Fruit fly (Drosophila melanogaster) whole organism, prepupa: ENCODE measurements around the gene mRpL10.

ENCODE experiments used
- Blimp-1 ChIP-seq: fragments of 200-800 bp; sonication (Bioruptor generic); optimal IDR thresholded peaks from 3 replicates; lab custom pipeline; 2017; ENCODE audit warnings: missing biosample characterization, missing genetic modification characterization, mild to moderate bottlenecking, moderate library complexity, missing genetic modification reagents
- CG10631 ChIP-seq: fragments of 200-800 bp; sonication (Bioruptor generic); optimal IDR thresholded peaks from 2 replicates; lab custom pipeline; 2016; ENCODE audit warnings: missing biosample characterization, missing genetic modification characterization
- CG11294 ChIP-seq: fragments of 200-800 bp; sonication (Bioruptor generic); IDR thresholded peaks from 2 replicates; pipeline ENCODE4 v1.3.6; 2022; ENCODE audit warnings: missing biosample characterization, missing genetic modification characterization
- CG15336 ChIP-seq: fragments of 200-800 bp; sonication (Bioruptor generic); IDR thresholded peaks from 2 replicates; pipeline ENCODE4 v1.3.6; 2022; ENCODE audit warnings: missing biosample characterization, missing genetic modification characterization
- CG16779 ChIP-seq: fragments of 200-800 bp; sonication (Bioruptor generic); optimal IDR thresholded peaks from 3 replicates; lab custom pipeline; 2017; ENCODE audit warnings: missing biosample characterization, mild to moderate bottlenecking, missing genetic modification characterization
- CG3032 ChIP-seq: fragments of 200-800 bp; optimal IDR thresholded peaks from 2 replicates; lab custom pipeline; 2019; ENCODE audit warnings: missing biosample characterization, mild to moderate bottlenecking, missing genetic modification characterization, moderate library complexity
- CG31627 ChIP-seq: fragments of 200-800 bp; sonication (Bioruptor generic); optimal IDR thresholded peaks from 3 replicates; lab custom pipeline; 2016; ENCODE audit warnings: missing biosample characterization, missing genetic modification characterization
- CG4318 ChIP-seq: fragments of 200-800 bp; sonication (Bioruptor generic); optimal IDR thresholded peaks from 3 replicates; lab custom pipeline; 2017; ENCODE audit warnings: missing biosample characterization, mild to moderate bottlenecking, missing genetic modification characterization
- CG6163 ChIP-seq: fragments of 200-800 bp; sonication (Bioruptor generic); IDR thresholded peaks from 3 replicates; pipeline ENCODE4 v1.3.6; 2022; ENCODE audit warnings: missing biosample characterization, missing genetic modification characterization
- CG6276 ChIP-seq: fragments of 200-800 bp; sonication (Bioruptor generic); optimal IDR thresholded peaks from 2 replicates; lab custom pipeline; 2017; ENCODE audit warnings: missing biosample characterization, mild to moderate bottlenecking, missing genetic modification characterization
- CG6808 ChIP-seq: fragments of 200-800 bp; sonication (Bioruptor generic); optimal IDR thresholded peaks from 3 replicates; lab custom pipeline; 2017; ENCODE audit warnings: missing biosample characterization, missing genetic modification characterization, mild to moderate bottlenecking, moderate library complexity, missing genetic modification reagents
- CG6854 ChIP-seq: fragments of 200-800 bp; sonication (Bioruptor generic); optimal IDR thresholded peaks from 2 replicates; lab custom pipeline; 2017; ENCODE audit warnings: missing biosample characterization, mild to moderate bottlenecking, missing genetic modification characterization
- CG8119 ChIP-seq: fragments of 200-800 bp; sonication (Bioruptor generic); IDR thresholded peaks from 3 replicates; pipeline ENCODE4 v1.3.6; 2022; ENCODE audit warnings: missing biosample characterization, missing genetic modification characterization
- CG9139 ChIP-seq: fragments of 200-800 bp; sonication (Bioruptor generic); optimal IDR thresholded peaks from 3 replicates; lab custom pipeline; 2017; ENCODE audit warnings: missing biosample characterization, mild to moderate bottlenecking, missing genetic modification characterization
- Eip75B ChIP-seq: fragments of 200-800 bp; sonication (Bioruptor generic); optimal IDR thresholded peaks from 3 replicates; lab custom pipeline; 2016; ENCODE audit warnings: missing biosample characterization, missing genetic modification characterization
- Ets21C ChIP-seq: fragments of 200-800 bp; sonication (Bioruptor generic); optimal IDR thresholded peaks from 3 replicates; lab custom pipeline; 2016; ENCODE audit warnings: missing biosample characterization, missing genetic modification characterization
- Ets96B ChIP-seq: fragments of 200-800 bp; optimal IDR thresholded peaks from 2 replicates; lab custom pipeline; 2019; ENCODE audit warnings: missing biosample characterization, mild to moderate bottlenecking, missing genetic modification characterization, moderate library complexity
- Gug ChIP-seq: fragments of 200-800 bp; sonication (Bioruptor generic); IDR thresholded peaks from 2 replicates; pipeline ENCODE4 v1.3.6; 2022; ENCODE audit warnings: missing biosample characterization, missing genetic modification characterization
- Hr4 ChIP-seq: fragments of 200-800 bp; sonication (Bioruptor generic); optimal IDR thresholded peaks from 3 replicates; lab custom pipeline; 2016; ENCODE audit warnings: missing biosample characterization, missing genetic modification characterization
- Lpt ChIP-seq: fragments of 200-800 bp; sonication (Bioruptor generic); optimal IDR thresholded peaks from 3 replicates; lab custom pipeline; 2016; ENCODE audit warnings: missing biosample characterization, missing genetic modification characterization
- OdsH ChIP-seq: fragments of 200-800 bp; sonication (Bioruptor generic); optimal IDR thresholded peaks from 3 replicates; lab custom pipeline; 2016; ENCODE audit warnings: missing biosample characterization, missing genetic modification characterization
- Sox102F ChIP-seq: fragments of 200-800 bp; sonication (Bioruptor generic); optimal IDR thresholded peaks from 2 replicates; lab custom pipeline; 2016; ENCODE audit warnings: missing biosample characterization, mild to moderate bottlenecking, missing genetic modification characterization
- Sox14 ChIP-seq: fragments of 200-800 bp; sonication (Bioruptor generic); optimal IDR thresholded peaks from 3 replicates; lab custom pipeline; 2016; ENCODE audit warnings: missing biosample characterization, missing genetic modification characterization
- Sox15 ChIP-seq: fragments of 200-800 bp; sonication (Bioruptor generic); optimal IDR thresholded peaks from 3 replicates; lab custom pipeline; 2016; ENCODE audit warnings: missing biosample characterization, missing genetic modification characterization
- acj6 ChIP-seq: fragments of 200-800 bp; sonication (Bioruptor generic); optimal IDR thresholded peaks from 3 replicates; lab custom pipeline; 2016; ENCODE audit warnings: missing biosample characterization, missing genetic modification characterization
- cyc ChIP-seq: fragments of 200-800 bp; sonication (Bioruptor generic); optimal IDR thresholded peaks from 3 replicates; lab custom pipeline; 2016; ENCODE audit warnings: missing biosample characterization, missing genetic modification characterization
- dac ChIP-seq: fragments of 200-800 bp; sonication (Bioruptor generic); optimal IDR thresholded peaks from 2 replicates; lab custom pipeline; 2017; ENCODE audit warnings: missing biosample characterization, mild to moderate bottlenecking, missing genetic modification characterization
- dsx ChIP-seq: fragments of 200-800 bp; optimal IDR thresholded peaks from 3 replicates; lab custom pipeline; 2019; ENCODE audit warnings: missing biosample characterization, mild to moderate bottlenecking, missing genetic modification characterization, moderate library complexity; ENCODE audit not compliant: poor library complexity, severe bottlenecking
- fd59A ChIP-seq: fragments of 200-800 bp; sonication (Bioruptor generic); optimal IDR thresholded peaks from 2 replicates; lab custom pipeline; 2017; ENCODE audit warnings: missing biosample characterization, mild to moderate bottlenecking, missing genetic modification characterization, missing genetic modification reagents
- fkh ChIP-seq: fragments of 200-800 bp; sonication (Bioruptor generic); optimal IDR thresholded peaks from 3 replicates; lab custom pipeline; 2017; ENCODE audit warnings: missing biosample characterization, mild to moderate bottlenecking, missing genetic modification characterization, moderate library complexity
- net ChIP-seq: fragments of 200-800 bp; sonication (Bioruptor generic); optimal IDR thresholded peaks from 3 replicates; lab custom pipeline; 2016; ENCODE audit warnings: missing biosample characterization, missing genetic modification characterization
- pdm3 ChIP-seq: fragments of 200-800 bp; sonication (Bioruptor generic); optimal IDR thresholded peaks from 3 replicates; lab custom pipeline; 2016; ENCODE audit warnings: missing biosample characterization, missing genetic modification characterization
- salr ChIP-seq, 2 experiments: fragments of 200-800 bp; sonication (Bioruptor generic); optimal IDR thresholded peaks; 3 replicates each; lab custom pipeline; 2016 to 2018; ENCODE audit warnings: missing biosample characterization in 2 of 2, missing genetic modification characterization in 2 of 2, mild to moderate bottlenecking in 1 of 2
- spab ChIP-seq: fragments of 200-800 bp; sonication (Bioruptor generic); optimal IDR thresholded peaks from 2 replicates; lab custom pipeline; 2017; ENCODE audit warnings: missing biosample characterization, mild to moderate bottlenecking, missing genetic modification characterization, missing genetic modification reagents
- svp ChIP-seq: fragments of 200-800 bp; sonication (Bioruptor generic); peaks from one replicate; lab custom pipeline; 2016; ENCODE audit warnings: missing biosample characterization, missing genetic modification characterization
- topi ChIP-seq: fragments of 200-800 bp; sonication (Bioruptor generic); optimal IDR thresholded peaks from 3 replicates; lab custom pipeline; 2016; ENCODE audit warnings: missing biosample characterization, missing genetic modification characterization
- vri ChIP-seq: fragments of 200-800 bp; sonication (Bioruptor generic); optimal IDR thresholded peaks from 3 replicates; lab custom pipeline; 2016; ENCODE audit warnings: missing biosample characterization, mild to moderate bottlenecking, missing genetic modification characterization

mRpL10 gene

DNA sequence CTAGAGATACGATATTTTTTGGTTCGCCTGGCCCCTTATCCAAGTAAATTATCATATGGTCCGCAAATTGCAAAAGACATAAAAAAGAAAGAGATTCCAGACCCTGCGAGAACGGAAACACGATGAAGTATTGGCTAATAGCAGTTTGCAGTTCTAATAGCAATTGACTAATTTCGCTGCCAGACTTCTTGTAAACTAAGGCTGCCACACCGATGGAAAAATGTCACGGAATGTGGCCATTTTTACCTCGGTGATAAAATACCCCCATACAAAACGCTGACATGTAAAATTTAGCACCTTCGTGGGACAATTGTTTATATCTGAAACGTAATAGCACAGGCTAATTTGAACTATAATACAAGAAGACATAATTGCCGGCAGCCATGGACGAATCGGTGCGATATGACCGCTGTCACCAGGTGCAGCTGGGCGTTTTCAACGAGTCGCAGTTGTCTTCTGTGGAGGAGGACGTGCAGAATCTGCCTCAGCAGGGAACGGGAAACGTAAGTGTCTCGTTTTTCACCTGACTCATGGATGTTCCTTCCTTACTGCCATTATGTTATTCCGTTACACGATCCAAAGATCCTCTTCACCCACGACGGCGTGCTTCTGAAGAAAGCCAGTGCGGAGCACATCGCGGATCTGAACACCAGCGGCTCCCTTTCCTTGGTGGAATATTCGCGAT is 3.7 kb downstream of the mRpL10 start, which contains the start of the genes Tbc1d15-17 and CG11617:
TSS of gene Tbc1d15-17 (plus strand) at position 51 of the 685 bp plus-strand sequence.
TSS of gene CG11617 (minus strand) at position 169 of the 685 bp plus-strand sequence.
- TF ChIP-seq CG9139 (GFP tag; lab: Kevin White, UChicago) = no peak
- no peak for TF ChIP-seq CG8119 (GFP tag; lab: Robert Waterston, UW)
- no peak for TF ChIP-seq pdm3 (GFP tag; lab: Kevin White, UChicago)
- TF ChIP-seq CG3032 (tag; lab: Kevin White, UChicago) = no peak
- no peak for TF ChIP-seq CG4318
- TF ChIP-seq Eip75B = no peak
- no peak for TF ChIP-seq CG11294 (GFP tag; lab: Robert Waterston, UW)
- TF ChIP-seq Ets96B = no peak
- no peak for TF ChIP-seq CG16779 (tag; lab: Kevin White, UChicago)
- no peak for TF ChIP-seq dsx (GFP tag; lab: Kevin White, UChicago)
- TF ChIP-seq CG6163 (GFP tag; lab: Robert Waterston, UW) = no peak

DNA sequence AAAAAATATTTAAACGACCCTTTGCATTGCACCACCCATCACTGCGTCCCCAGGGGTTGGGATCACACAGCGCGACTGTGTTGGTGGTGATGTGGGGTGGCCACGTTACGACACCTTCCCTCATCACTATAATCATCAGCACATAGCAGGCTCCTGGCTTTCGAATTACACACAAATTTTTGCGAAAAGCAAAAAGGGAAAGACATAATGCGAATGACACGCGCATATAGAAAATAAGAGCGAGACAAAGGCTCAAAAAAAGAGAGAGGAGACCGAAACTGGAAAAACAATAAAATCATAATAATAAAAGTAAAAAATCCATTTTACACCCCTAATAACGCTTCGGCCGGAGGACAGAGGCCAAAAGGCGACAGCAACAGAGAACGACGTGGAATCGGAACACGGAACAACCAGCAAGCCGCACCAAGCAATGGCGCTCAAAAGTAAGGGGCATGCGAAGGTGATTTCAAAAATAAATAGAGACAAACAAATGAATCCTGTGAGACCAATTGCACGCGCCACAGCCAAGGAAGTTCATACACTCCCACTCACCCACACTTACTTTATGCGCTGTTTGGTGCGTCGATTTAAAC is 16.0 kb downstream of the mRpL10 start:
- no peak for TF ChIP-seq CG6854
- TF ChIP-seq svp = peak; percentile 27

DNA sequence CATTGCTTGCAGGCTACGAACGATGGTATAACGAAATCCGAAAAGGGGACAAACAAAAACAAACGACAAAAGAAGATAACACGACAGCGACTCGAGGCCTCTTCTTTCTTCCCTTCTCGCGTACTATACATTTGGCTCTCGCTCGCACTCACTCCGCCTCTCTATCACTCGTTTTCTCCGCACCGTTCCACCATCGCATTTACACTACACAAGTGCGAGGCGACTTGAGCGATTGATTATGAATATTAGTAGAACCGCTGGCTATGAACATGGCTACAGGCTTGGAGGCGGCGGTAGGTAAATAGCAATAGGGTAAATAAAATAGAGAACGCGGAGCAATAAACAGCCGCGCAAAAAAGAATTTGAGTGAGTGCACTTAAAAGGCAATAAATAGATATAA is 16.9 kb downstream of the mRpL10 start:
- TF ChIP-seq CG6163 (GFP tag; lab: Robert Waterston, UW) (peak; percentile 69; the same call in 2 of the 3 replicates), fd59A (GFP tag; lab: Kevin White, UChicago) (no peak), CG6276 (GFP tag; lab: Kevin White, UChicago) (no peak), Sox15 (GFP tag; lab: Kevin White, UChicago) (no peak), acj6 (no peak), CG10631 (GFP tag; lab: Kevin White, UChicago) (no peak), CG6854 (no peak), CG9139 (GFP tag; lab: Kevin White, UChicago) (no peak), spab (GFP tag; lab: Kevin White, UChicago) (no peak), CG15336 (GFP tag; lab: Robert Waterston, UW) (peak; percentile 36; the same call in 1 of the 2 replicates), CG8119 (GFP tag; lab: Robert Waterston, UW) (0 out of 3 replicates have a peak, but pooled peaks have one; percentile 27), CG4318 (no peak), Hr4 (GFP tag; lab: Kevin White, UChicago) (no peak), OdsH (GFP tag; lab: Kevin White, UChicago) (no peak), Lpt (GFP tag; lab: Kevin White, UChicago) (peak; percentile 41), Eip75B (no peak), vri (peak; percentile 9), Gug (GFP tag; lab: Robert Waterston, UW) (peak; percentile 45; the same call in 1 of the 2 replicates), fkh (GFP tag; lab: Kevin White, UChicago) (peak; percentile 94), Ets21C (GFP tag; lab: Kevin White, UChicago) (no peak)

dm6 chr2L:221152-221551 is 17.6 kb downstream of the mRpL10 start:
- TF ChIP-seq Sox102F (GFP tag; lab: Kevin White, UChicago) = no peak
- TF ChIP-seq net = no peak
- no peak for TF ChIP-seq Blimp-1
- no peak for TF ChIP-seq Lpt (GFP tag; lab: Kevin White, UChicago)
- no peak for TF ChIP-seq topi (GFP tag; lab: Kevin White, UChicago)
- TF ChIP-seq CG6808 (GFP tag; lab: Kevin White, UChicago) = no peak
- no peak for TF ChIP-seq CG31627 (GFP tag; lab: Kevin White, UChicago)
- no peak for TF ChIP-seq acj6
- no peak for TF ChIP-seq dac (GFP tag; lab: Kevin White, UChicago)
- TF ChIP-seq Ets21C (GFP tag; lab: Kevin White, UChicago) = no peak
- no peak for TF ChIP-seq fkh (GFP tag; lab: Kevin White, UChicago)
- TF ChIP-seq salr (GFP tag; optimal IDR thresholded peaks at IDR 0.05; lab: Kevin White, UChicago) = no peak
- TF ChIP-seq vri = no peak
- TF ChIP-seq CG16779 (tag; lab: Kevin White, UChicago) = no peak
- no peak for TF ChIP-seq Hr4 (GFP tag; lab: Kevin White, UChicago)
- TF ChIP-seq Sox14 = no peak
- TF ChIP-seq cyc (GFP tag; lab: Kevin White, UChicago) = no peak
